Fruit fly (Drosophila melanogaster) whole organism, adult: ENCODE data around the gene CG7950.

Experiments
- CG11617 ChIP-seq: fragments of 200-800 bp; sonication (Bioruptor generic); optimal IDR thresholded peaks from 2 replicates; lab custom pipeline; 2017; ENCODE audit warnings: mild to moderate bottlenecking, missing biosample characterization, missing genetic modification reagents, missing genetic modification characterization
- CG12768 ChIP-seq: fragments of 200-800 bp; sonication (Bioruptor generic); optimal IDR thresholded peaks from 2 replicates; lab custom pipeline; 2017; ENCODE audit warnings: missing biosample characterization, missing genetic modification characterization, mild to moderate bottlenecking, moderate library complexity, missing genetic modification reagents
- CG14711 ChIP-seq: fragments of 200-800 bp; sonication (Bioruptor generic); optimal IDR thresholded peaks from 2 replicates; lab custom pipeline; 2018; ENCODE audit warnings: missing biosample characterization, mild to moderate bottlenecking, missing genetic modification characterization, moderate library complexity
- CG1620 ChIP-seq: fragments of 200-800 bp; sonication (Bioruptor generic); optimal IDR thresholded peaks from 2 replicates; lab custom pipeline; 2016; ENCODE audit warnings: missing biosample characterization, missing genetic modification characterization
- CG33017 ChIP-seq: fragments of 200-800 bp; sonication (Bioruptor generic); optimal IDR thresholded peaks from 2 replicates; lab custom pipeline; 2018; ENCODE audit warnings: missing biosample characterization, mild to moderate bottlenecking, missing genetic modification characterization, moderate library complexity
- CG5204 ChIP-seq: fragments of 200-800 bp; sonication (Bioruptor generic); optimal IDR thresholded peaks from 2 replicates; lab custom pipeline; 2016; ENCODE audit warnings: missing biosample characterization, missing genetic modification characterization
- CG7045 ChIP-seq: fragments of 200-800 bp; sonication (Bioruptor generic); optimal IDR thresholded peaks from 2 replicates; lab custom pipeline; 2017; ENCODE audit warnings: missing biosample characterization, mild to moderate bottlenecking, missing genetic modification characterization
- CG7101 ChIP-seq: fragments of 200-800 bp; sonication (Bioruptor generic); optimal IDR thresholded peaks from 2 replicates; lab custom pipeline; 2018; ENCODE audit warnings: missing biosample characterization, mild to moderate bottlenecking, missing genetic modification characterization, moderate library complexity
- Clk ChIP-seq: fragments of 200-800 bp; sonication (Bioruptor generic); optimal IDR thresholded peaks from 2 replicates; lab custom pipeline; 2017; ENCODE audit warnings: missing biosample characterization, missing genetic modification characterization
- Crg-1 ChIP-seq: fragments of 200-800 bp; sonication (Bioruptor generic); optimal IDR thresholded peaks from 2 replicates; lab custom pipeline; 2016; ENCODE audit warnings: missing biosample characterization, missing genetic modification characterization
- Hr96 ChIP-seq: fragments of 200-800 bp; sonication (Bioruptor generic); optimal IDR thresholded peaks from 2 replicates; lab custom pipeline; 2016; ENCODE audit warnings: missing biosample characterization, missing genetic modification characterization
- Mnt ChIP-seq: fragments of 200-800 bp; sonication (Bioruptor generic); optimal IDR thresholded peaks from 2 replicates; lab custom pipeline; 2016; ENCODE audit warnings: missing biosample characterization, mild to moderate bottlenecking, missing genetic modification characterization
- bab1 ChIP-seq: fragments of 200-800 bp; sonication (Bioruptor generic); optimal IDR thresholded peaks from 3 replicates; lab custom pipeline; 2019; ENCODE audit warnings: missing biosample characterization, mild to moderate bottlenecking, missing genetic modification characterization, moderate library complexity
- cic ChIP-seq: fragments of 200-800 bp; sonication (Bioruptor generic); optimal IDR thresholded peaks from 2 replicates; lab custom pipeline; 2017; ENCODE audit warnings: missing biosample characterization, mild to moderate bottlenecking, missing genetic modification characterization, moderate library complexity
- cnc ChIP-seq, 2 experiments: fragments of >200 bp; optimal IDR thresholded peaks; 2 replicates each; lab custom pipeline; 2017
- kay ChIP-seq: fragments of 200-800 bp; sonication (Bioruptor generic); peaks from one replicate; lab custom pipeline; 2016; ENCODE audit warnings: missing biosample characterization, missing genetic modification characterization, borderline replicate concordance
- ovo ChIP-seq: fragments of 200-800 bp; sonication (Bioruptor generic); optimal IDR thresholded peaks from 2 replicates; lab custom pipeline; 2016; ENCODE audit warnings: missing biosample characterization, missing genetic modification characterization
- pad ChIP-seq: fragments of 200-800 bp; sonication (Bioruptor generic); optimal IDR thresholded peaks from 3 replicates; lab custom pipeline; 2017; ENCODE audit warnings: missing biosample characterization, missing genetic modification characterization, mild to moderate bottlenecking, moderate library complexity, missing genetic modification reagents
- tj ChIP-seq: fragments of 200-800 bp; sonication (Bioruptor generic); optimal IDR thresholded peaks from 3 replicates; lab custom pipeline; 2017; ENCODE audit warnings: missing biosample characterization, mild to moderate bottlenecking, missing genetic modification characterization, moderate library complexity
- toe ChIP-seq: fragments of 200-800 bp; sonication (Bioruptor generic); optimal IDR thresholded peaks from 2 replicates; lab custom pipeline; 2016; ENCODE audit warnings: missing biosample characterization, missing genetic modification characterization

Gene CG7950

dm6 chr3R:30090261-30091006 is 33.8 kb downstream of the CG7950 start:
- TF ChIP-seq CG7045 (GFP tag; lab: Kevin White, UChicago) (peak; percentile 21), kay (no peak), CG11617 (GFP tag; lab: Kevin White, UChicago) (no peak), Clk (GFP tag; lab: Kevin White, UChicago) (no peak)

- no peak for TF ChIP-seq CG11617 (GFP tag; lab: Kevin White, UChicago)
- TF ChIP-seq kay: peak; percentile 54
Observed at dm6 chr3R:30091795-30092699, 35.4 kb downstream of the CG7950 start.

dm6 chr3R:30092700-30093044 is 36.0 kb downstream of the CG7950 start:
- no peak for TF ChIP-seq CG14711 (tag; lab: Kevin White, UChicago)
- TF ChIP-seq CG1620: no peak

- no peak for TF ChIP-seq CG7101 (tag; lab: Kevin White, UChicago)
- TF ChIP-seq CG12768: no peak
- no peak for TF ChIP-seq CG11617 (GFP tag; lab: Kevin White, UChicago)
- TF ChIP-seq CG14711 (tag; lab: Kevin White, UChicago): no peak
- no peak for TF ChIP-seq cnc (optimal IDR thresholded peaks at IDR 0.05; lab: Kevin White, UChicago)
- TF ChIP-seq Hr96 (GFP tag; lab: Kevin White, UChicago): no peak
- no peak for TF ChIP-seq cic (GFP tag; lab: Kevin White, UChicago)
- no peak for TF ChIP-seq Crg-1
- no peak for TF ChIP-seq kay
- TF ChIP-seq CG5204: no peak
Observed at dm6 chr3R:30095381-30095780, 38.7 kb downstream of the CG7950 start.

- peak; percentile 19 for TF ChIP-seq CG7101 (tag; lab: Kevin White, UChicago)
- TF ChIP-seq CG14711 (tag; lab: Kevin White, UChicago): peak; percentile 10
- TF ChIP-seq kay: no peak
Observed at dm6 chr3R:30095855-30096254, 39.2 kb downstream of the CG7950 start.

dm6 chr3R:30098229-30098628 is 41.6 kb downstream of the CG7950 start:
- no peak for TF ChIP-seq Mnt
- no peak for TF ChIP-seq CG7045 (GFP tag; lab: Kevin White, UChicago)
- TF ChIP-seq CG12768: no peak
- no peak for TF ChIP-seq ovo

- TF ChIP-seq CG7101 (tag; lab: Kevin White, UChicago) (peak; percentile 57), Hr96 (GFP tag; lab: Kevin White, UChicago) (peak; percentile 65), cnc (optimal IDR thresholded peaks at IDR 0.05; lab: Kevin White, UChicago) (no peak), CG5204 (peak; percentile 39), toe (peak; percentile 88), bab1 (GFP tag; lab: Kevin White, UChicago) (no peak), tj (GFP tag; lab: Kevin White, UChicago) (peak; percentile 66), CG7045 (GFP tag; lab: Kevin White, UChicago) (peak; percentile 38), CG1620 (peak; percentile 49), Clk (GFP tag; lab: Kevin White, UChicago) (peak; percentile 47), kay (peak; percentile 79), CG11617 (GFP tag; lab: Kevin White, UChicago) (peak; percentile 76), pad (no peak), Mnt (peak; percentile 65), CG33017 (tag; lab: Kevin White, UChicago) (peak; percentile 84), Crg-1 (peak; percentile 50), ovo (peak; percentile 47), CG14711 (tag; lab: Kevin White, UChicago) (no peak), CG12768 (peak; percentile 78), cic (GFP tag; lab: Kevin White, UChicago) (peak; percentile 81)
Observed at dm6 chr3R:30099341-30099871, 42.7 kb downstream of the CG7950 start.
